Worm (Caenorhabditis elegans) whole organism, young adult: ENCODE results near the gene M04D8.5.

Experiments used
- egl-18 ChIP-seq: fragments of 200-800 bp; sonication (Bioruptor generic); IDR thresholded peaks from 2 replicates; pipeline ENCODE4 v1.3.6; 2022; ENCODE audit warnings: missing genetic modification reagents, missing genetic modification characterization, missing compliant biosample characterization
- lir-1 ChIP-seq: fragments of 200-800 bp; sonication (Bioruptor generic); conservative IDR thresholded peaks from 2 replicates; pipeline ENCODE4 v1.3.6; 2022; ENCODE audit warnings: missing genetic modification reagents, missing genetic modification characterization, missing compliant biosample characterization
- lsy-27 ChIP-seq: sonication (generic microtip); optimal IDR thresholded peaks from 2 replicates; lab custom pipeline; 2017; ENCODE audit warnings: missing genetic modification characterization, mild to moderate bottlenecking, missing compliant biosample characterization, antibody characterized with exemption, missing genotype, borderline replicate concordance; ENCODE audit not compliant: insufficient read depth
- nhr-179 ChIP-seq: sonication (generic microtip); optimal IDR thresholded peaks from 2 replicates; lab custom pipeline; 2016; ENCODE audit warnings: mild to moderate bottlenecking, missing genetic modification characterization, missing compliant biosample characterization
- ztf-18 ChIP-seq: sonication (generic microtip); optimal IDR thresholded peaks from 2 replicates; lab custom pipeline; 2016; ENCODE audit warnings: missing genotype, mild to moderate bottlenecking, missing genetic modification characterization, missing compliant biosample characterization

DNA sequence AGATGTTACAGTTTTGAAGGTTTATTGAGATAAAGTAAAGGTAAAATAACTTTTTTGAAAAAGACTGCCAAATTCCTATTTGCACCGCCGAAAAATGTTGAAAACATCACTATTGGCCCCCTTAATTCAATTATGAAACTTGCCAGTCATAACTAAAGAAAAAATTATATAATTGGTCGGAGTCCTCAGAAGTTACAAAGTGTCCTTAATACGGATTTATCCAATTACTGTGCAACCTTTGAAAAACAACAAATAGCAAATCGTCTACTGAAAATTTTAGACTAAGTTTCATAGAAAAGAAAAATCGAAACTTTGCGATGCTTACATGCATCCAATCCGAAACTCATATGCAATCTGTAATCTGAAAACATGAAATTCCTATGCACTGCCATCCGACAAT lies 48.5 kb downstream of the M04D8.5 start:
- TF ChIP-seq nhr-179 (tag; lab: Kevin White, UChicago) (no peak), egl-18 (no peak), ztf-18 (no peak), lsy-27 (tag; lab: Kevin White, UChicago) (no peak), lir-1 (GFP tag; lab: Robert Waterston, UW) (no peak)
